Fruit fly (Drosophila melanogaster) whole organism, embryonic: ENCODE measurements around the gene Rab30.

Experiments used
- Adf1 ChIP-seq: fragments of 200-800 bp; sonication (Bioruptor generic); IDR thresholded peaks from 2 replicates; pipeline ENCODE4 v1.3.6; 2022; ENCODE audit warnings: missing biosample characterization, missing genetic modification characterization
- CG11093 ChIP-seq: fragments of 200-800 bp; sonication (Bioruptor generic); IDR thresholded peaks from 3 replicates; pipeline ENCODE4 v1.3.6; 2022; ENCODE audit warnings: missing biosample characterization, missing genetic modification characterization
- CG11398 ChIP-seq: fragments of 200-800 bp; sonication (Bioruptor generic); optimal IDR thresholded peaks from 2 replicates; lab custom pipeline; 2016; ENCODE audit warnings: missing biosample characterization, missing genetic modification characterization
- CG11456 ChIP-seq: fragments of 200-800 bp; sonication (Bioruptor generic); IDR thresholded peaks from 3 replicates; pipeline ENCODE4 v1.3.6; 2022; ENCODE audit warnings: missing biosample characterization, missing genetic modification characterization
- CG11696 ChIP-seq: fragments of 200-800 bp; sonication (Bioruptor generic); IDR thresholded peaks from 2 replicates; pipeline ENCODE4 v1.3.6; 2022; ENCODE audit warnings: missing biosample characterization, missing genetic modification characterization
- CG1233 ChIP-seq: fragments of 200-800 bp; sonication (Bioruptor generic); optimal IDR thresholded peaks from 4 replicates; lab custom pipeline; 2018; ENCODE audit warnings: missing biosample characterization, mild to moderate bottlenecking, missing genetic modification characterization
- CG12769 ChIP-seq: fragments of 200-800 bp; sonication (Bioruptor generic); optimal IDR thresholded peaks from 2 replicates; lab custom pipeline; 2019; ENCODE audit warnings: missing biosample characterization, mild to moderate bottlenecking, missing genetic modification characterization, moderate library complexity
- CG14965 ChIP-seq: fragments of 200-800 bp; sonication (Bioruptor generic); optimal IDR thresholded peaks from 2 replicates; lab custom pipeline; 2016; ENCODE audit warnings: missing biosample characterization, missing genetic modification characterization, borderline replicate concordance
- CG1603 ChIP-seq: fragments of 200-800 bp; sonication (Bioruptor generic); optimal IDR thresholded peaks from 2 replicates; lab custom pipeline; 2019; ENCODE audit warnings: missing biosample characterization, mild to moderate bottlenecking, missing genetic modification characterization, moderate library complexity
- CG17328 ChIP-seq: fragments of 200-800 bp; sonication (Bioruptor generic); IDR thresholded peaks from 2 replicates; pipeline ENCODE4 v1.3.6; 2022; ENCODE audit warnings: missing biosample characterization, missing genetic modification characterization
- CG17359 ChIP-seq: fragments of 200-800 bp; sonication (Bioruptor generic); optimal IDR thresholded peaks from 3 replicates; lab custom pipeline; 2018; ENCODE audit warnings: missing biosample characterization, mild to moderate bottlenecking, missing genetic modification characterization, moderate library complexity
- CG31441 ChIP-seq: fragments of 200-800 bp; sonication (Bioruptor generic); IDR thresholded peaks from 2 replicates; pipeline ENCODE4 v1.3.6; 2022; ENCODE audit warnings: missing biosample characterization, missing genetic modification characterization
- CG32772 ChIP-seq: fragments of 200-800 bp; sonication (Bioruptor generic); IDR thresholded peaks from 2 replicates; pipeline ENCODE4 v1.3.6; 2022; ENCODE audit warnings: missing biosample characterization, missing genetic modification characterization
- CG3281 ChIP-seq: fragments of 200-800 bp; sonication (Bioruptor generic); optimal IDR thresholded peaks from 3 replicates; lab custom pipeline; 2017; ENCODE audit warnings: missing biosample characterization, mild to moderate bottlenecking, missing genetic modification characterization
- CG3847 ChIP-seq: fragments of 200-800 bp; sonication (Bioruptor generic); IDR thresholded peaks from 2 replicates; pipeline ENCODE4 v1.3.6; 2022; ENCODE audit warnings: missing biosample characterization, missing genetic modification characterization
- CG7271 ChIP-seq: fragments of 200-800 bp; sonication (Bioruptor generic); optimal IDR thresholded peaks from 2 replicates; lab custom pipeline; 2018; ENCODE audit warnings: missing biosample characterization, mild to moderate bottlenecking, missing genetic modification characterization, moderate library complexity
- CG8924 ChIP-seq: fragments of 200-800 bp; optimal IDR thresholded peaks from 3 replicates; lab custom pipeline; 2019; ENCODE audit warnings: missing biosample characterization, mild to moderate bottlenecking, missing genetic modification characterization, moderate library complexity
- Dad ChIP-seq: fragments of 200-800 bp; sonication (Bioruptor generic); optimal IDR thresholded peaks from 3 replicates; lab custom pipeline; 2016; ENCODE audit warnings: missing biosample characterization, missing genetic modification characterization
- Dbx ChIP-seq: fragments of 200-800 bp; sonication (Bioruptor generic); IDR thresholded peaks from 3 replicates; pipeline ENCODE4 v1.3.6; 2022; ENCODE audit warnings: missing biosample characterization, missing genetic modification characterization
- Dek ChIP-seq: fragments of 200-800 bp; sonication (Bioruptor generic); optimal IDR thresholded peaks from 3 replicates; lab custom pipeline; 2019; ENCODE audit warnings: missing biosample characterization, mild to moderate bottlenecking, missing genetic modification characterization, moderate library complexity
- H2.0 ChIP-seq: fragments of 200-800 bp; sonication (Bioruptor generic); IDR thresholded peaks from 2 replicates; pipeline ENCODE4 v1.3.6; 2022; ENCODE audit warnings: missing biosample characterization, missing genetic modification characterization
- Hr3 ChIP-seq: fragments of 200-800 bp; sonication (Bioruptor generic); optimal IDR thresholded peaks from 3 replicates; lab custom pipeline; 2016; ENCODE audit warnings: missing biosample characterization, missing genetic modification characterization
- Nf-YB ChIP-seq: fragments of 200-800 bp; sonication (Bioruptor generic); optimal IDR thresholded peaks from 3 replicates; lab custom pipeline; 2019; ENCODE audit warnings: missing biosample characterization, mild to moderate bottlenecking, missing genetic modification characterization, moderate library complexity
- Nf-YC ChIP-seq: fragments of 200-800 bp; optimal IDR thresholded peaks from 3 replicates; lab custom pipeline; 2019; ENCODE audit warnings: missing biosample characterization, mild to moderate bottlenecking, missing genetic modification characterization, moderate library complexity
- Ravus ChIP-seq: fragments of 200-800 bp; sonication (Bioruptor generic); IDR thresholded peaks from 2 replicates; pipeline ENCODE4 v1.3.6; 2022; ENCODE audit warnings: missing biosample characterization, missing genetic modification characterization
- Sry-δ ChIP-seq: fragments of 200-800 bp; sonication (Bioruptor generic); optimal IDR thresholded peaks from 2 replicates; lab custom pipeline; 2016; ENCODE audit warnings: missing biosample characterization, missing genetic modification characterization
- Ssrp ChIP-seq: fragments of 200-800 bp; sonication (Bioruptor generic); optimal IDR thresholded peaks from 2 replicates; lab custom pipeline; 2018; ENCODE audit warnings: missing biosample characterization, mild to moderate bottlenecking, missing genetic modification characterization, moderate library complexity
- Stat92E ChIP-seq, 3 experiments: fragments of >200 bp in 2 of 3; fragments of 200-800 bp in 1 of 3; sonication (Bioruptor generic) in 1 of 3; optimal IDR thresholded peaks; 2 replicates each; lab custom pipeline; 2017 to 2019; ENCODE audit warnings: missing biosample characterization in 3 of 3, missing genetic modification characterization in 3 of 3, mild to moderate bottlenecking in 1 of 3, moderate library complexity in 1 of 3
- Tbp ChIP-seq: fragments of >200 bp; optimal IDR thresholded peaks from 2 replicates; lab custom pipeline; 2018; ENCODE audit warnings: missing biosample characterization, missing genetic modification characterization
- ase ChIP-seq: fragments of 200-800 bp; sonication (Bioruptor generic); IDR thresholded peaks from 3 replicates; pipeline ENCODE4 v1.3.6; 2022; ENCODE audit warnings: missing biosample characterization, missing genetic modification characterization
- az2 ChIP-seq: fragments of 200-800 bp; sonication (Bioruptor generic); optimal IDR thresholded peaks from 3 replicates; lab custom pipeline; 2016; ENCODE audit warnings: missing biosample characterization, missing genetic modification characterization
- cas ChIP-seq: fragments of 200-800 bp; sonication (Bioruptor generic); IDR thresholded peaks from 2 replicates; pipeline ENCODE4 v1.3.6; 2022; ENCODE audit warnings: missing biosample characterization, missing genetic modification characterization
- eve ChIP-seq, 2 experiments: fragments of >200 bp; optimal IDR thresholded peaks; 2 replicates each; lab custom pipeline; 2017; ENCODE audit warnings: missing biosample characterization in 2 of 2, missing genetic modification characterization in 2 of 2
- fd3F ChIP-seq: fragments of 200-800 bp; sonication (Bioruptor generic); optimal IDR thresholded peaks from 2 replicates; lab custom pipeline; 2018; ENCODE audit warnings: missing biosample characterization, mild to moderate bottlenecking, missing genetic modification characterization, moderate library complexity
- fd96Cb ChIP-seq: fragments of 200-800 bp; sonication (Bioruptor generic); optimal IDR thresholded peaks from 2 replicates; lab custom pipeline; 2018; ENCODE audit warnings: missing biosample characterization, mild to moderate bottlenecking, missing genetic modification characterization, moderate library complexity
- fru ChIP-seq: fragments of >200 bp; optimal IDR thresholded peaks from 2 replicates; lab custom pipeline; 2017
- gcm2 ChIP-seq: fragments of 200-800 bp; sonication (Bioruptor generic); optimal IDR thresholded peaks from 2 replicates; lab custom pipeline; 2016; ENCODE audit warnings: missing biosample characterization, missing genetic modification characterization
- grn ChIP-seq: fragments of 200-800 bp; sonication (Bioruptor generic); optimal IDR thresholded peaks from 3 replicates; lab custom pipeline; 2017; ENCODE audit warnings: missing biosample characterization, missing genetic modification characterization
- gro ChIP-seq: fragments of 200-800 bp; sonication (Bioruptor generic); optimal IDR thresholded peaks from 2 replicates; lab custom pipeline; 2016; ENCODE audit warnings: missing biosample characterization, missing genetic modification characterization
- hb ChIP-seq: fragments of 200-800 bp; sonication (Bioruptor generic); IDR thresholded peaks from 3 replicates; pipeline ENCODE4 v1.3.6; 2022; ENCODE audit warnings: missing biosample characterization, missing genetic modification characterization; ENCODE audit not compliant: partially characterized antibody
- jigr1 ChIP-seq: fragments of 200-800 bp; sonication (Bioruptor generic); IDR thresholded peaks from 3 replicates; pipeline ENCODE4 v1.3.6; 2022; ENCODE audit warnings: missing biosample characterization, missing genetic modification characterization
- mld ChIP-seq: fragments of 200-800 bp; sonication (Bioruptor generic); IDR thresholded peaks from 3 replicates; pipeline ENCODE4 v1.3.6; 2022; ENCODE audit warnings: missing biosample characterization, missing genetic modification characterization; ENCODE audit not compliant: partially characterized antibody
- peb ChIP-seq: fragments of 200-800 bp; sonication (Bioruptor generic); IDR thresholded peaks from 2 replicates; pipeline ENCODE4 v1.3.6; 2022; ENCODE audit warnings: missing biosample characterization, missing genetic modification characterization
- pho ChIP-seq: fragments of 200-800 bp; sonication (Bioruptor generic); optimal IDR thresholded peaks from 2 replicates; lab custom pipeline; 2016; ENCODE audit warnings: missing biosample characterization, missing genetic modification characterization
- row ChIP-seq: fragments of 200-800 bp; sonication (Bioruptor generic); IDR thresholded peaks from 3 replicates; pipeline ENCODE4 v1.3.6; 2022; ENCODE audit warnings: missing biosample characterization, missing genetic modification characterization
- sob ChIP-seq: fragments of 200-800 bp; sonication (Bioruptor generic); IDR thresholded peaks from 2 replicates; pipeline ENCODE4 v1.3.6; 2022; ENCODE audit warnings: missing biosample characterization, missing genetic modification characterization
- trem ChIP-seq: fragments of 200-800 bp; optimal IDR thresholded peaks from 3 replicates; lab custom pipeline; 2019; ENCODE audit warnings: missing biosample characterization, mild to moderate bottlenecking, missing genetic modification characterization, moderate library complexity
- tup ChIP-seq: fragments of 200-800 bp; sonication (Bioruptor generic); optimal IDR thresholded peaks from 2 replicates; lab custom pipeline; 2016; ENCODE audit warnings: missing biosample characterization, mild to moderate bottlenecking, missing genetic modification characterization, moderate library complexity
- tx ChIP-seq: fragments of 200-800 bp; sonication (Bioruptor generic); optimal IDR thresholded peaks from 2 replicates; lab custom pipeline; 2016; ENCODE audit warnings: missing biosample characterization, missing genetic modification characterization
- wdn ChIP-seq: fragments of 200-800 bp; sonication (Bioruptor generic); IDR thresholded peaks from 2 replicates; pipeline ENCODE4 v1.3.6; 2022; ENCODE audit warnings: missing biosample characterization, missing genetic modification characterization

The Rab30 gene

dm6 chr2L:7042150-7042811 is 9.9 kb upstream of the Rab30 start:
- TF ChIP-seq Dad (GFP tag; lab: Kevin White, UChicago) (no peak), CG3281 (GFP tag; lab: Kevin White, UChicago) (peak; percentile 51), CG31441 (GFP tag; lab: Robert Waterston, UW) (0 out of 2 replicates have a peak, but pooled peaks have one; percentile 17), Stat92E (GFP tag; optimal IDR thresholded peaks at IDR 0.05; lab: Kevin White, UChicago) (peak in 1 of 3 experiments; percentile 33), CG14965 (GFP tag; lab: Kevin White, UChicago) (no peak), jigr1 (0 out of 3 replicates have a peak, but pooled peaks have one; percentile 61), gcm2 (GFP tag; lab: Kevin White, UChicago) (peak; percentile 22), CG11456 (GFP tag; lab: Robert Waterston, UW) (peak; percentile 75), CG17359 (no peak), H2.0 (GFP tag; lab: Robert Waterston, UW) (no peak; the same call in none of the 2 replicates), Nf-YC (peak; percentile 46), fru (lab: Kevin White, UChicago) (no peak), Ravus (GFP tag; lab: Robert Waterston, UW) (no peak; the same call in 1 of the 2 replicates), CG12769 (tag; lab: Kevin White, UChicago) (peak; percentile 77), CG17328 (GFP tag; lab: Robert Waterston, UW) (peak; percentile 64), pho (GFP tag; lab: Kevin White, UChicago) (peak; percentile 40), Ssrp (tag; lab: Kevin White, UChicago) (peak; percentile 38), CG3847 (peak; percentile 88), CG8924 (peak; percentile 44), sob (GFP tag; lab: Robert Waterston, UW) (peak; percentile 64), Dbx (GFP tag; lab: Robert Waterston, UW) (peak; percentile 69), hb (peak; percentile 11; the same call in 1 of the 3 replicates), Hr3 (GFP tag; lab: Kevin White, UChicago) (peak; percentile 29), fd3F (GFP tag; lab: Kevin White, UChicago) (peak; percentile 5), CG11093 (no peak; the same call in 2 of the 3 replicates), row (GFP tag; lab: Robert Waterston, UW) (peak; percentile 70), CG32772 (GFP tag; lab: Robert Waterston, UW) (peak; percentile 41; the same call in 1 of the 2 replicates), wdn (GFP tag; lab: Robert Waterston, UW) (peak; percentile 52; the same call in 1 of the 2 replicates), grn (no peak), Tbp (GFP tag; lab: Kevin White, UChicago) (no peak), fd96Cb (tag; lab: Kevin White, UChicago) (peak; percentile 16), trem (tag; lab: Kevin White, UChicago) (peak; percentile 61), cas (GFP tag; lab: Robert Waterston, UW) (0 out of 2 replicates have a peak, but pooled peaks have one; percentile 51), CG11398 (GFP tag; lab: Kevin White, UChicago) (peak; percentile 23), eve (GFP tag; optimal IDR thresholded peaks at IDR 0.05; lab: Kevin White, UChicago) (peak in 1 of 2 experiments; percentile 83), az2 (GFP tag; lab: Kevin White, UChicago) (no peak), CG11696 (GFP tag; lab: Robert Waterston, UW) (no peak), CG1603 (tag; lab: Kevin White, UChicago) (peak; percentile 90), mld (GFP tag; lab: Robert Waterston, UW) (no peak), CG1233 (peak; percentile 43), gro (GFP tag; lab: Kevin White, UChicago) (peak; percentile 78), Nf-YB (GFP tag; lab: Kevin White, UChicago) (peak; percentile 27), Dek (tag; lab: Kevin White, UChicago) (peak; percentile 23), tup (GFP tag; lab: Kevin White, UChicago) (no peak), Sry-δ (GFP tag; lab: Kevin White, UChicago) (peak; percentile 72), peb (GFP tag; lab: Robert Waterston, UW) (no peak), CG7271 (tag; lab: Kevin White, UChicago) (no peak), Adf1 (GFP tag; lab: Robert Waterston, UW) (peak; percentile 66), tx (peak; percentile 4), ase (GFP tag; lab: Robert Waterston, UW) (peak; percentile 51; the same call in 1 of the 3 replicates)
